Worm (Caenorhabditis elegans) whole organism, young adult: Measurements from ENCODE around the gene T27A10.5.

Experiments
- bed-1 ChIP-seq: fragments of 200-800 bp; sonication (Bioruptor generic); IDR thresholded peaks from 2 replicates; pipeline ENCODE4 v1.3.6; 2022; ENCODE audit warnings: missing genetic modification reagents, missing genetic modification characterization, missing compliant biosample characterization
- gei-17 ChIP-seq: fragments of 200-800 bp; sonication (Bioruptor generic); optimal IDR thresholded peaks from 2 replicates; lab custom pipeline; 2018; ENCODE audit warnings: mild to moderate bottlenecking, missing genetic modification characterization, missing compliant biosample characterization
- sptf-2 ChIP-seq: fragments of 200-800 bp; sonication (Bioruptor generic); optimal IDR thresholded peaks from 2 replicates; lab custom pipeline; 2018; ENCODE audit warnings: mild to moderate bottlenecking, missing genetic modification characterization, missing compliant biosample characterization
- unc-62 ChIP-seq: fragments of 150-350 bp; optimal IDR thresholded peaks from 2 replicates; lab custom pipeline; 2014; ENCODE audit warnings: missing biosample characterization, missing genetic modification reagents, missing genetic modification characterization

- TF ChIP-seq unc-62 (no peak), gei-17 (GFP tag; lab: Kevin White, UChicago) (no peak), sptf-2 (no peak), bed-1 (GFP tag; lab: Robert Waterston, UW) (no peak)
Observed at ce11 chrX:3618842-3619241, 45.5 kb upstream of the T27A10.5 start.
